Worm (Caenorhabditis elegans) whole organism, midembryonic: ENCODE measurements around the gene C37E2.3.

Source experiments
- T22C8.4 ChIP-seq: fragments of 200-800 bp; sonication (Bioruptor generic); IDR thresholded peaks from 2 replicates; pipeline ENCODE4 v1.3.6; 2022; ENCODE audit warnings: missing genetic modification characterization, missing compliant biosample characterization
- cog-1 ChIP-seq: sonication (generic microtip); optimal IDR thresholded peaks from 2 replicates; lab custom pipeline; 2016; ENCODE audit warnings: missing genetic modification characterization, missing compliant biosample characterization
- flt-1 ChIP-seq: fragments of 200-800 bp; sonication (Bioruptor generic); IDR thresholded peaks from 2 replicates; pipeline ENCODE4 v1.3.6; 2022; ENCODE audit warnings: missing genetic modification characterization, missing compliant biosample characterization
- med-1 ChIP-seq: sonication (generic microtip); optimal IDR thresholded peaks from 2 replicates; lab custom pipeline; 2017; ENCODE audit warnings: missing genetic modification characterization, mild to moderate bottlenecking, missing compliant biosample characterization, antibody characterized with exemption, missing genetic modification reagents; ENCODE audit not compliant: insufficient read depth
- tab-1 ChIP-seq: fragments of 200-800 bp; sonication (Bioruptor generic); IDR thresholded peaks from 2 replicates; pipeline ENCODE4 v1.3.6; 2022; ENCODE audit warnings: missing genetic modification characterization, missing compliant biosample characterization
- ztf-23 ChIP-seq: fragments of 200-800 bp; sonication (Bioruptor generic); IDR thresholded peaks from 2 replicates; pipeline ENCODE4 v1.3.6; 2022; ENCODE audit warnings: missing genetic modification reagents, missing genetic modification characterization, missing compliant biosample characterization
- ztf-29 ChIP-seq: fragments of 200-800 bp; sonication (Bioruptor generic); IDR thresholded peaks from 2 replicates; pipeline ENCODE4 v1.3.6; 2022; ENCODE audit warnings: missing genetic modification reagents, missing genetic modification characterization, missing compliant biosample characterization

DNA sequence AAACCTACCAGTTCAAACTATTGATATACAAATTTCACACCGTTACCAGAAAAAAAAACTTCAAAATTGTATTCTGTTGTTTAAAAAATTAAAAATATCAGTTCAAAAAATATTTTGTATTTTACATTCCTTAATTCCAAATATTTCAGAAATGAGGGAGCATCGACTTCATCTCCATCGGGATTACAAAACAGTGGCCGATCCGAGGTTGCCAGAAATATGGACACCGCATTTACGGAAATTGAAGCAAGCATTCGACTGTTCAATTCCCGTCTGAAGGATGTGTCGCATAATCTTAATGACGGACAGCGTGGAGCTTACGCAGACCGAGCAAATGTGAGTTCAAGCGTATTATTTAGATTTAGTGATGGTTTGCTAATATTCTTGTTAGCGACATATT is 47.6 kb upstream of the C37E2.3 start:
- TF ChIP-seq ztf-29 (GFP tag; lab: Robert Waterston, UW): no peak
- TF ChIP-seq ztf-23 (GFP tag; lab: Robert Waterston, UW): no peak
- no peak for TF ChIP-seq med-1 (GFP tag; lab: Kevin White, UChicago)
- no peak for TF ChIP-seq T22C8.4
- no peak for TF ChIP-seq tab-1 (GFP tag; lab: Robert Waterston, UW)
- TF ChIP-seq cog-1 (tag; lab: Kevin White, UChicago): no peak
- no peak for TF ChIP-seq flt-1
